Worm (Caenorhabditis elegans): ENCODE measurements around the gene ZK688.5.

DNA sequence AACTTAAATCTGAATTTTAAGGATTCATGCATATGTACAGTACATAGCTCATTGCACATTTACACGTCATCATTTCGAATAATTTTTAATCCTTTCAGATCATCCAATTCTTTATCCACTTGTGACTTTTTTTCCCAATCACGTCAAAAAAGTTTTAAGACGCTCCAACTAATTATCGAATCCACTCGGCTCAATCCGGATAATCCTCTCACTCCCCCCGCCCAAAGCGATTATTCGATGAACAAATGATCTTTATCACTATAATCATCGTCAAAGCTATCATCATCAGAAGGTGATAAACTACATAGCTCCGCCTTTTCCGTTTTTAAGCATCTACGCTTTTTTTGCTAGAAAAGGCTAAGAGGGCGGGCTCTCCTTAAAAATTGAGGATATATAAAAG, 53.9 kb downstream of the ZK688.5 start:
- TF ChIP-seq W03F9.2 (tag; optimal IDR thresholded peaks at IDR 0.05) (no peak), dao-5 (tag; optimal IDR thresholded peaks at IDR 0.05) (no peak)
